Worm (Caenorhabditis elegans) whole organism, late embryonic: Measurements from ENCODE around the gene fbxb-65.

Experiments used
- ama-1 ChIP-seq: fragments of 150-350 bp; optimal IDR thresholded peaks from 2 replicates; lab custom pipeline; 2014
- ceh-24 ChIP-seq: sonication (generic microtip); optimal IDR thresholded peaks from 2 replicates; lab custom pipeline; 2016; ENCODE audit warnings: mild to moderate bottlenecking, missing genetic modification characterization, missing compliant biosample characterization
- dmd-4 ChIP-seq: sonication (generic microtip); optimal IDR thresholded peaks from 2 replicates; lab custom pipeline; 2016; ENCODE audit warnings: borderline replicate concordance, missing genetic modification characterization, missing compliant biosample characterization
- elt-2 ChIP-seq: sonication (generic microtip); optimal IDR thresholded peaks from 2 replicates; lab custom pipeline; 2016; ENCODE audit warnings: missing genetic modification reagents, missing genetic modification characterization, missing compliant biosample characterization
- eyg-1 ChIP-seq: sonication (generic microtip); optimal IDR thresholded peaks from 2 replicates; lab custom pipeline; 2016; ENCODE audit warnings: missing genotype, missing genetic modification characterization, missing compliant biosample characterization
- fax-1 ChIP-seq: sonication (generic microtip); optimal IDR thresholded peaks from 2 replicates; lab custom pipeline; 2016; ENCODE audit warnings: missing genotype, missing genetic modification characterization, missing compliant biosample characterization
- hlh-15 ChIP-seq: sonication (generic microtip); optimal IDR thresholded peaks from 2 replicates; lab custom pipeline; 2016; ENCODE audit warnings: missing genetic modification characterization, missing compliant biosample characterization
- pag-3 ChIP-seq: sonication (generic microtip); optimal IDR thresholded peaks from 2 replicates; lab custom pipeline; 2016; ENCODE audit warnings: missing compliant biosample characterization, missing genetic modification characterization, borderline replicate concordance
- pax-1 ChIP-seq: fragments of 150-350 bp; optimal IDR thresholded peaks from 2 replicates; lab custom pipeline; 2014; ENCODE audit warnings: missing biosample characterization, missing genetic modification characterization
- pha-4 ChIP-seq: fragments of 150-350 bp; optimal IDR thresholded peaks from 2 replicates; lab custom pipeline; 2018; ENCODE audit warnings: missing biosample characterization, missing genetic modification reagents, missing genetic modification characterization
- pros-1 ChIP-seq: fragments of 150-350 bp; optimal IDR thresholded peaks from 2 replicates; lab custom pipeline; 2014; ENCODE audit warnings: missing biosample characterization, missing genetic modification reagents, missing genetic modification characterization
- sdc-2 ChIP-seq: sonication (generic microtip); optimal IDR thresholded peaks from 2 replicates; lab custom pipeline; 2016; ENCODE audit warnings: missing genotype, missing genetic modification characterization, missing compliant biosample characterization
- sox-4 ChIP-seq: sonication (generic microtip); optimal IDR thresholded peaks from 2 replicates; lab custom pipeline; 2017; ENCODE audit warnings: mild to moderate bottlenecking, missing genetic modification characterization, inconsistent platforms, missing compliant biosample characterization
- ztf-16 ChIP-seq: sonication (generic microtip); optimal IDR thresholded peaks from 2 replicates; lab custom pipeline; 2017; ENCODE audit warnings: missing genetic modification characterization, missing compliant biosample characterization

Gene fbxb-65

DNA sequence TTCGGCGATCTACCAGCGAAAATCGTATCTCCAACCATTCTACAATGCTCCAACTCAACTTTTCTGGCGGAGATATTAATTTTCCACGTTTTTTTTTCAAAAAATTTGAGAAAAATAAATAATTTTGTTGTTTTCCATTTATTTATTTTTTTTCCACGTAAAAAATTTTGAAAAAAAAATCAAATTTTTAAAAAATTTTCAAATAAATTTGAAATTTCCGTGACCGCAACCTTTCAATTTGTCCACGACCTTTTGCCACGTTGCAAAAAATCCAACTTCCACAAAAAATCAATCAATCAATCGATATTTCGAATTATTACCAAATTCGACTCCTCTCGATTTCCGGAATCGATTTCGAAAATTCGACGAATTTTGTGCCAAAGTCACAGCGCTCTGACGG lies 41.9 kb downstream of the fbxb-65 start, which contains the start of gene Y43F8A.2:
Gene Y43F8A.2 (plus strand): TSS at position 301 of the 400 bp plus-strand sequence.
- TF ChIP-seq fax-1 (tag; lab: Kevin White, UChicago) (no peak), dmd-4 (tag; lab: Kevin White, UChicago) (no peak), eyg-1 (tag; lab: Kevin White, UChicago) (no peak), ztf-16 (no peak), sdc-2 (tag; lab: Kevin White, UChicago) (no peak)

DNA sequence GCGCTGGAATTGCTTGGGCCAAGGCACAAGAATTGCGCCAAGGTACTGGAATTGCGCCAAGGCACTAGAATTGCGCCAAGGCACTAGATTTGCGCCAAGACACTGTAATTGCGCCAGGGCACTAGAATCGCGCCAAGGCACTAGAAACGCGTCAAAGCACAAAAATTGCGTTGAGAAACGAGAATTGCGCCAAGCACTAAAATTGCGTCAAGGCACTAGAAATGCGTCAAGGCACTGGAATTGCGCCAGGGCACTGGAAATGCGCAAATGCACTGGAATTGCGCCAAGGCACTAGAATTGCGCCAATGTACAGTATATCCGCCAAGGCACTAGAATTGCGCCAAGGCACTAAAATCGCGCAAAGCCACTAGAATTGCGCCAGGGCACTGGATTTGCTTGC lies 42.4 kb downstream of the fbxb-65 start:
- TF ChIP-seq pag-3 (tag; lab: Kevin White, UChicago) (peak; percentile 54), pha-4 (tag; lab: Kevin White, UChicago) (no peak), pax-1 (tag; lab: Kevin White, UChicago) (no peak), pros-1 (tag; lab: Kevin White, UChicago) (no peak), hlh-15 (tag; lab: Kevin White, UChicago) (no peak), sox-4 (tag; lab: Kevin White, UChicago) (no peak), ceh-24 (tag; lab: Kevin White, UChicago) (peak; percentile 10)

DNA sequence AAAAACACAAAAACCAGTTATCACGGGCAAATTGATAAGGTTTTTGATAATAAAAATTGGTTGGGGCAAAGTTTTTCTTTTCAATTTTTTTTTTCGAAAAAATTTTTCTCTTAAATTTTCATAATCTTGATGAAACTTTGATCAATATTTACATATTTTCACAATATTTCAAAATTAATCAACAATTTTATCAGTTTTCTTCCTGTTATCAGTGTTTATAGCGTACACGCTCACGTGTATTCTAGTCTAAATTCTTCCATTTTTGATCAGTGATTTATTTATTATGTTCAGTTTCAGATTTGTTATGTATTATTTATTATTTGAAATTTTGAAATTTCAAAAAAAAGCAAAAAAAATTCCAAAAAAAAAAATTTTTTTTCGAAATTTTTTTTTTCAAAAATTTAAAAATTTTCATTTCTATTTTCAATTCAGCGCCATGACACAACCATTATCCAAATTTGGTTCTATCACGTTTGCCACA lies 47.7 kb downstream of the fbxb-65 start, which contains the start of gene nceh-1:
Gene nceh-1 (plus strand): TSS at position 431 of the 481 bp plus-strand sequence.
- TF ChIP-seq elt-2 (tag; lab: Kevin White, UChicago), result peak; percentile 37
- TF ChIP-seq ama-1 (lab: Kevin White, UChicago), result no peak
